Worm (Caenorhabditis elegans) whole organism, early embryonic: ENCODE results near the gene tes-1.

Source experiments
- ama-1 ChIP-seq: fragments of 150-350 bp; optimal IDR thresholded peaks from 2 replicates; lab custom pipeline; 2014
- hmg-4 ChIP-seq: fragments of 200-800 bp; sonication (Bioruptor generic); optimal IDR thresholded peaks from 2 replicates; lab custom pipeline; 2018; ENCODE audit warnings: mild to moderate bottlenecking, missing genetic modification characterization, missing compliant biosample characterization
- hnd-1 ChIP-seq: sonication (generic microtip); optimal IDR thresholded peaks from 2 replicates; lab custom pipeline; 2016; ENCODE audit warnings: missing genetic modification characterization, missing compliant biosample characterization
- pes-1 ChIP-seq: fragments of 200-800 bp; sonication (Bioruptor generic); IDR thresholded peaks from 2 replicates; pipeline ENCODE4 v1.3.6; 2022; ENCODE audit warnings: missing genetic modification reagents, missing genetic modification characterization, missing compliant biosample characterization
- tbx-11 ChIP-seq: fragments of 200-800 bp; sonication (Bioruptor generic); IDR thresholded peaks from 2 replicates; pipeline ENCODE4 v1.3.6; 2022; ENCODE audit warnings: missing genetic modification characterization, missing compliant biosample characterization

ce11 chrIV:7428998-7429397 lies 22.2 kb downstream of the tes-1 start:
- no peak for TF ChIP-seq hnd-1 (tag; lab: Kevin White, UChicago)
- no peak for TF ChIP-seq ama-1
- TF ChIP-seq tbx-11 (GFP tag; lab: Robert Waterston, UW), result no peak
- no peak for TF ChIP-seq pes-1 (GFP tag; lab: Robert Waterston, UW)
- TF ChIP-seq hmg-4 (GFP tag; lab: Kevin White, UChicago), result no peak
